Fruit fly (Drosophila melanogaster) whole organism, pupa: ENCODE results near the gene CG11694.

Experiments
- CG13204 ChIP-seq: fragments of 200-800 bp; sonication (Bioruptor generic); optimal IDR thresholded peaks from 2 replicates; lab custom pipeline; 2018; ENCODE audit warnings: missing biosample characterization, mild to moderate bottlenecking, missing genetic modification characterization, moderate library complexity
- CG14655 ChIP-seq: fragments of 200-800 bp; sonication (Bioruptor generic); optimal IDR thresholded peaks from 3 replicates; lab custom pipeline; 2017; ENCODE audit warnings: mild to moderate bottlenecking, missing biosample characterization, missing genetic modification reagents, missing genetic modification characterization
- CG15710 ChIP-seq: fragments of 200-800 bp; sonication (Bioruptor generic); optimal IDR thresholded peaks from 2 replicates; lab custom pipeline; 2018; ENCODE audit warnings: missing biosample characterization, mild to moderate bottlenecking, missing genetic modification characterization, moderate library complexity
- CG17806 ChIP-seq: fragments of 200-800 bp; sonication (Bioruptor generic); optimal IDR thresholded peaks from 2 replicates; lab custom pipeline; 2018; ENCODE audit warnings: missing biosample characterization, mild to moderate bottlenecking, missing genetic modification characterization, moderate library complexity
- CG32121 ChIP-seq: fragments of 200-800 bp; sonication (Bioruptor generic); IDR thresholded peaks from 2 replicates; pipeline ENCODE4 v1.3.6; 2022; ENCODE audit warnings: missing biosample characterization, missing genetic modification characterization
- CG34367 ChIP-seq: fragments of 200-800 bp; sonication (Bioruptor generic); optimal IDR thresholded peaks from 2 replicates; lab custom pipeline; 2018; ENCODE audit warnings: missing biosample characterization, mild to moderate bottlenecking, missing genetic modification characterization
- CG8301 ChIP-seq: fragments of 200-800 bp; sonication (Bioruptor generic); optimal IDR thresholded peaks from 2 replicates; lab custom pipeline; 2018; ENCODE audit warnings: missing biosample characterization, mild to moderate bottlenecking, missing genetic modification characterization
- CG9948 ChIP-seq: fragments of 200-800 bp; sonication (Bioruptor generic); optimal IDR thresholded peaks from 2 replicates; lab custom pipeline; 2018; ENCODE audit warnings: missing biosample characterization, mild to moderate bottlenecking, missing genetic modification characterization, moderate library complexity
- D1 ChIP-seq: fragments of 200-800 bp; sonication (Bioruptor generic); optimal IDR thresholded peaks from 2 replicates; lab custom pipeline; 2018; ENCODE audit warnings: missing biosample characterization, mild to moderate bottlenecking, missing genetic modification characterization, moderate library complexity
- EcR ChIP-seq: fragments of 200-800 bp; sonication (Bioruptor generic); optimal IDR thresholded peaks from 3 replicates; lab custom pipeline; 2019; ENCODE audit warnings: missing biosample characterization, missing genetic modification characterization, mild to moderate bottlenecking, moderate library complexity, missing genetic modification reagents
- Pif1A ChIP-seq: fragments of 200-800 bp; sonication (Bioruptor generic); optimal IDR thresholded peaks from 3 replicates; lab custom pipeline; 2016; ENCODE audit warnings: missing biosample characterization, missing genetic modification characterization
- Snoo ChIP-seq: fragments of 200-800 bp; sonication (Bioruptor generic); optimal IDR thresholded peaks from 3 replicates; lab custom pipeline; 2017; ENCODE audit warnings: missing biosample characterization, mild to moderate bottlenecking, missing genetic modification characterization, inconsistent platforms
- fd96Ca ChIP-seq: fragments of 200-800 bp; sonication (Bioruptor generic); IDR thresholded peaks from 3 replicates; pipeline ENCODE4 v1.3.6; 2022; ENCODE audit warnings: missing biosample characterization, missing genetic modification characterization

DNA sequence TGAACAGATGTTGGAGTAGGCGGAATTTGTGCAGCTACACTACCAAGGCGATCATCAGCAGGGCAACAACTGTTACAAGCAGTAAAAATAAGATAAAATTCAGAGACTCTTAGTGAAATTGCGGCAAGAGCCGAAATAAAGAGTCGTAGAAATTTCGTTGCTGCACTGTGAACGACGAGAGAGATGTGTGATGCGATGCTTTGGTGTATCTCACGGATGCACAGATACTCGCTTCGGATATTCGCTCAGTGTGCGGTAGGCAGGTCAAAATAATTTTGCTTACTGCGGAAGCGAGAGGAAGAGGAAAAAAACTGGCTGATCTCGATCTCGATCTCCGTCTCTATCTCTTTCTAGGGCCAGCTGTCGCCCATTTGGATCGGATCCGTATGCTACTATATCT, 23.1 kb downstream of the CG11694 start:
- TF ChIP-seq CG9948 (tag; lab: Kevin White, UChicago) (no peak), CG17806 (tag; lab: Kevin White, UChicago) (no peak), CG34367 (tag; lab: Kevin White, UChicago) (no peak), CG8301 (no peak), CG13204 (GFP tag; lab: Kevin White, UChicago) (no peak), Pif1A (GFP tag; lab: Kevin White, UChicago) (no peak), EcR (no peak), Snoo (tag; lab: Kevin White, UChicago) (no peak), fd96Ca (GFP tag; lab: Robert Waterston, UW) (no peak), CG15710 (tag; lab: Kevin White, UChicago) (no peak), D1 (tag; lab: Kevin White, UChicago) (no peak), CG14655 (GFP tag; lab: Kevin White, UChicago) (no peak), CG32121 (GFP tag; lab: Robert Waterston, UW) (no peak)
